Fruit fly (Drosophila melanogaster): Measurements from ENCODE around the gene CecB.

CecB gene

DNA sequence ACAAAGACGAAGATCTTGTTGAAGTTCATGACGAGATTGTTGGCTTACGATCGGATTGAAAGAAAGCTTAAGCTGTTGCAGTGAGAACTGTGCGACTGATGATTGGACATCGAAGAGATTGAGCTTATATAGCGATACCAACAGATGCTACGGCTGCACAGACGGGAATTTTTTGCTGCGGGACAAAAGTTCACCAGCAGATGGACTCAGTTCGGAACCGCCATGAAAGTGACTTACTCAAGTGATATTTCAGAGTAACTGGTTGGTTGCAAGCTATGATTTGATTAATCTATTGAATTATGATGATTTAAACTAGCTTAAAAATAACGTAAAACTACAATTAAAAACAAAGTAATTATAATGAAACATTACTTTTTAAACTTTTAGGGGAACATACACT is at the start of gene CecB:
TSS of gene CecB (minus strand) at position 101 of the 400 bp plus-strand sequence.
- TF ChIP-seq Rel (GFP tag; optimal IDR thresholded peaks at IDR 0.05) (no peak), Rel (tag; optimal IDR thresholded peaks at IDR 0.05) (peak; percentile 1), Dif (GFP tag; optimal IDR thresholded peaks at IDR 0.05; ENCODE audit: partially characterized antibody) (no peak), Jra (GFP tag; optimal IDR thresholded peaks at IDR 0.05) (no peak)

DNA sequence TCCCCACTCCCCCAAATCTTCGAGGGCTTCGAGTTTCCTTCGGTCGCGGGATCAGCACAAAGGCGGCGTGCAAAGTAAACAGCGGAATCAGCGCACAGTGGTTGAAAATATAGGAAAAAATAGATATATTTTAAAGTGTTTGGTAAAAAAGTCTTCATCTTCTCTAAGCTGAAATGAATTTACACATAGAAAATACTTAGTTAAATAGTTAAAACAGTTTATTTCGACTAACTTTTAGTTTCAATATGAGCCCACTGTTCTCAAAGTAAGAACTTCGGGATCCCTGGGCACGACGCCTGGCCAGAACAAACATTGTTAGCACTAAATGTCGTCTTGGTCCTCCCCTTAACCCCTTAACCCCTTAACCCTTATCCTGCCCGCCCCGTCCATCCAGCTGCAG is 48.2 kb upstream of the CecB start:
- TF ChIP-seq usp (GFP tag; optimal IDR thresholded peaks at IDR 0.05) (no peak), N (GFP tag; optimal IDR thresholded peaks at IDR 0.05) (no peak), GATAd (GFP tag; optimal IDR thresholded peaks at IDR 0.05) (peak; percentile 37), ey (GFP tag; optimal IDR thresholded peaks at IDR 0.05) (peak; percentile 92), rgr (GFP tag; optimal IDR thresholded peaks at IDR 0.05) (peak; percentile 95), HLH106 (tag; optimal IDR thresholded peaks at IDR 0.05) (peak; percentile 94), dmrt93B (GFP tag; optimal IDR thresholded peaks at IDR 0.05) (peak; percentile 79), dl (GFP tag; optimal IDR thresholded peaks at IDR 0.05; ENCODE audit: insufficient read depth in 1 of 2, partially characterized antibody in 2 of 2) (no peak), tai (GFP tag; optimal IDR thresholded peaks at IDR 0.05) (peak; percentile 86), h (GFP tag; optimal IDR thresholded peaks at IDR 0.05) (peak; percentile 96), CG32264 (GFP tag; optimal IDR thresholded peaks at IDR 0.05) (peak; percentile 68), fru (GFP tag; optimal IDR thresholded peaks at IDR 0.05) (peak; percentile 99), pan (optimal IDR thresholded peaks at IDR 0.05) (no peak), Vsx2 (GFP tag; optimal IDR thresholded peaks at IDR 0.05; ENCODE audit: partially characterized antibody) (no peak), brk (GFP tag; optimal IDR thresholded peaks at IDR 0.05) (peak; percentile 88), sv (GFP tag; optimal IDR thresholded peaks at IDR 0.05) (no peak), CG9705 (GFP tag; optimal IDR thresholded peaks at IDR 0.05) (peak; percentile 82), Dif (GFP tag; optimal IDR thresholded peaks at IDR 0.05; ENCODE audit: partially characterized antibody) (no peak), Rel (GFP tag; optimal IDR thresholded peaks at IDR 0.05) (peak; percentile 62), Rel (tag; optimal IDR thresholded peaks at IDR 0.05) (peak; percentile 74), OdsH (GFP tag; optimal IDR thresholded peaks at IDR 0.05) (peak; percentile 93), CrebA (GFP tag; optimal IDR thresholded peaks at IDR 0.05; ENCODE audit: borderline replicate concordance) (peak; percentile 74), dsf (GFP tag; optimal IDR thresholded peaks at IDR 0.05; ENCODE audit: borderline replicate concordance) (peak; percentile 51), Mio (GFP tag; optimal IDR thresholded peaks at IDR 0.05) (peak; percentile 11), Jra (GFP tag; optimal IDR thresholded peaks at IDR 0.05) (peak; percentile 75), psq (GFP tag; optimal IDR thresholded peaks at IDR 0.05) (peak; percentile 92), Hnf4 (GFP tag; optimal IDR thresholded peaks at IDR 0.05) (peak; percentile 91), jim (GFP tag; optimal IDR thresholded peaks at IDR 0.05) (no peak), foxo (GFP tag; optimal IDR thresholded peaks at IDR 0.05) (peak; percentile 14 to 93), br (GFP tag; optimal IDR thresholded peaks at IDR 0.05) (peak; percentile 93), sage (GFP tag; optimal IDR thresholded peaks at IDR 0.05) (peak; percentile 91), woc (GFP tag; optimal IDR thresholded peaks at IDR 0.05) (peak; percentile 85), Sp1 (GFP tag; optimal IDR thresholded peaks at IDR 0.05) (peak; percentile 95), Hr78 (GFP tag; optimal IDR thresholded peaks at IDR 0.05) (no peak)

DNA sequence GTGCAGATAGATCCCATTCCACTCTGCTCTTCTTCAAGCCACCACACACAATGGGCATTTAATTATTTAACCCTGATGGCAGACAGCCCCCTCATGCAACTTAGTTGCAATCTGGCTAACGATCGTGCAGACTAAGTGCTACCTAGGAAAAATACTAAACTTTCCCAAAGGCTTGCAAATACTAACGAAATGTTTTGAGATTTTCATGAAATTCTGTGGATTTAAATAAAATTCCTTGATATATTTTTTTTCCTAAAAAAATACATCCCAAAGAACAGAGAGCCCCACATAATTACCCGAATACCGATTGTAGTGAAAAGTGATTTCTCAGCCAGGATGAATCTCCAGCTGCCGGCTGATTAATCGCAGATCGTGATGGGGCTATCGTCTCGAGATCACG is 46.0 kb upstream of the CecB start:
- TF ChIP-seq CG32264 (GFP tag; optimal IDR thresholded peaks at IDR 0.05), result no peak
- peak; percentile 13 for TF ChIP-seq h (GFP tag; optimal IDR thresholded peaks at IDR 0.05)

DNA sequence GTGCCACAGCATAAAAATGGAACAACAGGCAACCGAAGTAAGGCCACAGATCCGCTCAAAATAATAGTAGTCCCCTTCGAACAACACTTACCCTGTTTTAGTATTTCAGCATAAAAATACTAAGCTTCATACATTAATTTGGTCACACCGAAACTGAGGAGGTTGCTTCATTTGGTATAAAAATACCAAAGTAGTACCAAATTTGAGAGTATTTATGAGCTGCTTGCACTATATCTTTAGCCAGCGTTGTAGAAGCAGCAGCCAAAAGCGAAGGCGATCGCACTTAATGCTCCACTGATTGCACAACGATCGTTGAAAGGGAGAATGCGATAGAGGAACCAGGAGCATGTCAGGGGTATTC is 45.4 kb upstream of the CecB start:
- TF ChIP-seq Myc (optimal IDR thresholded peaks at IDR 0.05) (no peak), dsf (GFP tag; optimal IDR thresholded peaks at IDR 0.05; ENCODE audit: borderline replicate concordance) (no peak), CG32264 (GFP tag; optimal IDR thresholded peaks at IDR 0.05) (peak; percentile 92), brk (GFP tag; optimal IDR thresholded peaks at IDR 0.05) (peak; percentile 68), h (GFP tag; optimal IDR thresholded peaks at IDR 0.05) (peak; percentile 95), Rel (GFP tag; optimal IDR thresholded peaks at IDR 0.05) (peak; percentile 81), Rel (tag; optimal IDR thresholded peaks at IDR 0.05) (peak; percentile 39), tai (GFP tag; optimal IDR thresholded peaks at IDR 0.05) (peak; percentile 70), Hnf4 (GFP tag; optimal IDR thresholded peaks at IDR 0.05) (peak; percentile 85), jim (GFP tag; optimal IDR thresholded peaks at IDR 0.05) (no peak), Hr83 (GFP tag; optimal IDR thresholded peaks at IDR 0.05; ENCODE audit: poor library complexity, severe bottlenecking) (peak; percentile 16), GATAd (GFP tag; optimal IDR thresholded peaks at IDR 0.05) (no peak), HLH106 (tag; optimal IDR thresholded peaks at IDR 0.05) (peak; percentile 89), Jra (GFP tag; optimal IDR thresholded peaks at IDR 0.05) (peak; percentile 43), woc (GFP tag; optimal IDR thresholded peaks at IDR 0.05) (peak; percentile 93), ey (GFP tag; optimal IDR thresholded peaks at IDR 0.05) (peak; percentile 94), lola (GFP tag; optimal IDR thresholded peaks at IDR 0.05) (no peak), Dif (GFP tag; optimal IDR thresholded peaks at IDR 0.05; ENCODE audit: partially characterized antibody) (no peak), CG9705 (GFP tag; optimal IDR thresholded peaks at IDR 0.05) (peak; percentile 55), pan (optimal IDR thresholded peaks at IDR 0.05) (no peak), N (GFP tag; optimal IDR thresholded peaks at IDR 0.05) (no peak), OdsH (GFP tag; optimal IDR thresholded peaks at IDR 0.05) (peak; percentile 92), CrebA (GFP tag; optimal IDR thresholded peaks at IDR 0.05; ENCODE audit: borderline replicate concordance) (peak; percentile 72), br (GFP tag; optimal IDR thresholded peaks at IDR 0.05) (peak; percentile 95), dmrt93B (GFP tag; optimal IDR thresholded peaks at IDR 0.05) (peak; percentile 81), usp (GFP tag; optimal IDR thresholded peaks at IDR 0.05) (no peak), Sp1 (GFP tag; optimal IDR thresholded peaks at IDR 0.05) (peak; percentile 92), Vsx2 (GFP tag; optimal IDR thresholded peaks at IDR 0.05; ENCODE audit: partially characterized antibody) (no peak), Mio (GFP tag; optimal IDR thresholded peaks at IDR 0.05) (peak; percentile 34), psq (GFP tag; optimal IDR thresholded peaks at IDR 0.05) (peak; percentile 95), Abd-B (GFP tag; optimal IDR thresholded peaks at IDR 0.05) (no peak), rgr (GFP tag; optimal IDR thresholded peaks at IDR 0.05) (peak; percentile 90), Dfd (GFP tag; optimal IDR thresholded peaks at IDR 0.05) (no peak), fru (GFP tag; optimal IDR thresholded peaks at IDR 0.05) (peak; percentile 96), foxo (GFP tag; optimal IDR thresholded peaks at IDR 0.05) (peak; percentile 84 to 92)
